Worm (Caenorhabditis elegans) whole organism, L4 larva: ENCODE data around the gene str-131.
A peak's percentile ranks its signal among the peaks of the same experiment; 100 is the strongest.

Experiments
- D1046.2 ChIP-seq: fragments of 200-800 bp; sonication (Bioruptor generic); IDR thresholded peaks from 2 replicates; pipeline ENCODE4 v1.3.6; 2022; ENCODE audit warnings: missing genetic modification characterization, missing compliant biosample characterization
- F44E2.7 ChIP-seq: fragments of 200-800 bp; sonication (Bioruptor generic); IDR thresholded peaks from 2 replicates; pipeline ENCODE4 v2.1.2; 2022; ENCODE audit warnings: missing genetic modification characterization, missing compliant biosample characterization
- R02D3.7 ChIP-seq: fragments of 150-350 bp; sonication (generic microtip); optimal IDR thresholded peaks from 3 replicates; lab custom pipeline; 2014; ENCODE audit warnings: missing biosample characterization, missing genetic modification characterization
- Y105C5A.15 ChIP-seq: fragments of 200-800 bp; sonication (Bioruptor generic); IDR thresholded peaks from 2 replicates; pipeline ENCODE4 v1.3.6; 2022; ENCODE audit warnings: missing genetic modification characterization, missing compliant biosample characterization
- aha-1 ChIP-seq: fragments of 150-350 bp; peaks from one replicate; lab custom pipeline; 2014; ENCODE audit warnings: missing biosample characterization, missing genetic modification characterization
- aly-2 ChIP-seq: sonication (generic microtip); optimal IDR thresholded peaks from 2 replicates; lab custom pipeline; 2018; ENCODE audit warnings: missing biosample characterization, missing genetic modification characterization
- ama-1 ChIP-seq: fragments of 150-350 bp; optimal IDR thresholded peaks from 2 replicates; lab custom pipeline; 2014; ENCODE audit warnings: inconsistent platforms, mixed read lengths
- ceh-20 ChIP-seq: fragments of 200-800 bp; sonication (Bioruptor generic); IDR thresholded peaks from 2 replicates; pipeline ENCODE4 v1.3.6; 2022; ENCODE audit warnings: missing genetic modification reagents, missing genetic modification characterization, missing compliant biosample characterization
- ceh-28 ChIP-seq: fragments of 150-350 bp; optimal IDR thresholded peaks from 2 replicates; lab custom pipeline; 2014; ENCODE audit warnings: missing biosample characterization, missing genetic modification reagents, missing genetic modification characterization
- ceh-44 ChIP-seq: fragments of 200-800 bp; sonication (Bioruptor generic); IDR thresholded peaks from 2 replicates; pipeline ENCODE4 v1.3.6; 2022; ENCODE audit warnings: missing genetic modification reagents, missing genetic modification characterization, missing compliant biosample characterization
- ces-1 ChIP-seq: fragments of 150-350 bp; sonication (generic microtip); optimal IDR thresholded peaks from 4 replicates; lab custom pipeline; 2014; ENCODE audit warnings: missing biosample characterization, missing genetic modification reagents, missing genetic modification characterization
- cey-2 ChIP-seq: sonication (generic microtip); optimal IDR thresholded peaks from 3 replicates; lab custom pipeline; 2017; ENCODE audit warnings: missing genetic modification characterization, mild to moderate bottlenecking, missing compliant biosample characterization, antibody characterized with exemption, borderline replicate concordance; ENCODE audit not compliant: insufficient read depth
- daf-19 ChIP-seq: fragments of 200-800 bp; sonication (Bioruptor generic); conservative IDR thresholded peaks from 2 replicates; pipeline ENCODE4 v1.3.6; 2022; ENCODE audit warnings: missing genetic modification characterization, missing compliant biosample characterization
- dmd-6 ChIP-seq: fragments of 200-800 bp; sonication (Bioruptor generic); IDR thresholded peaks from 2 replicates; pipeline ENCODE4 v1.3.6; 2022; ENCODE audit warnings: missing genetic modification reagents, missing genetic modification characterization, missing compliant biosample characterization
- dmd-8 ChIP-seq: fragments of 200-800 bp; sonication (Bioruptor generic); IDR thresholded peaks from 2 replicates; pipeline ENCODE4 v1.3.6; 2022; ENCODE audit warnings: missing genetic modification characterization, missing compliant biosample characterization
- dpl-1 ChIP-seq: fragments of 150-350 bp; optimal IDR thresholded peaks from 2 replicates; lab custom pipeline; 2014; ENCODE audit warnings: missing biosample characterization, missing genetic modification reagents, missing genetic modification characterization
- egl-43 ChIP-seq: fragments of 200-800 bp; sonication (Bioruptor generic); IDR thresholded peaks from 2 replicates; pipeline ENCODE4 v1.3.6; 2022; ENCODE audit warnings: missing genetic modification reagents, missing genetic modification characterization, missing compliant biosample characterization
- fos-1 ChIP-seq: fragments of 150-350 bp; optimal IDR thresholded peaks from 2 replicates; lab custom pipeline; 2014; ENCODE audit warnings: missing biosample characterization, missing genetic modification characterization
- hlh-30 ChIP-seq: sonication (generic microtip); optimal IDR thresholded peaks from 2 replicates; lab custom pipeline; 2017; ENCODE audit warnings: antibody characterized with exemption, mild to moderate bottlenecking, missing genetic modification characterization, missing compliant biosample characterization; ENCODE audit not compliant: insufficient read depth
- jun-1 ChIP-seq: fragments of 150-350 bp; optimal IDR thresholded peaks from 2 replicates; lab custom pipeline; 2014; ENCODE audit warnings: missing biosample characterization, missing genetic modification reagents, missing genetic modification characterization
- lin-1 ChIP-seq: fragments of 200-800 bp; sonication (Bioruptor generic); IDR thresholded peaks from 2 replicates; pipeline ENCODE4 v1.3.6; 2022; ENCODE audit warnings: missing genetic modification reagents, missing genetic modification characterization, missing compliant biosample characterization
- lin-13 ChIP-seq: fragments of 150-350 bp; optimal IDR thresholded peaks from 2 replicates; lab custom pipeline; 2014; ENCODE audit warnings: missing biosample characterization, missing genetic modification reagents, missing genetic modification characterization
- lin-15B ChIP-seq: fragments of 150-350 bp; sonication (generic microtip); optimal IDR thresholded peaks from 3 replicates; lab custom pipeline; 2014; ENCODE audit warnings: missing biosample characterization, missing genetic modification characterization
- lin-39 ChIP-seq: fragments of 150-350 bp; optimal IDR thresholded peaks from 2 replicates; lab custom pipeline; 2014; ENCODE audit warnings: missing biosample characterization, missing genetic modification reagents, missing genetic modification characterization
- lir-3 ChIP-seq: sonication (generic microtip); optimal IDR thresholded peaks from 2 replicates; lab custom pipeline; 2016; ENCODE audit warnings: mild to moderate bottlenecking, missing genetic modification characterization, missing compliant biosample characterization
- mep-1 ChIP-seq: fragments of 150-350 bp; sonication (generic microtip); optimal IDR thresholded peaks from 3 replicates; lab custom pipeline; 2014; ENCODE audit warnings: missing biosample characterization, missing genetic modification characterization
- mes-2 ChIP-seq: sonication (generic microtip); optimal IDR thresholded peaks from 2 replicates; lab custom pipeline; 2016; ENCODE audit warnings: missing genotype, mild to moderate bottlenecking, missing genetic modification characterization, missing compliant biosample characterization; ENCODE audit not compliant: poor library complexity, severe bottlenecking
- mxl-2 ChIP-seq: fragments of 200-800 bp; sonication (Bioruptor generic); conservative IDR thresholded peaks from 2 replicates; pipeline ENCODE4 v1.3.6; 2022; ENCODE audit warnings: missing genetic modification reagents, missing genetic modification characterization, missing compliant biosample characterization
- mxl-3 ChIP-seq: fragments of 200-800 bp; sonication (Bioruptor generic); optimal IDR thresholded peaks from 2 replicates; lab custom pipeline; 2018; ENCODE audit warnings: mild to moderate bottlenecking, missing genetic modification characterization, missing compliant biosample characterization
- nhr-11 ChIP-seq: fragments of 150-350 bp; optimal IDR thresholded peaks from 2 replicates; lab custom pipeline; 2014; ENCODE audit warnings: missing biosample characterization, missing genetic modification characterization
- nhr-237 ChIP-seq: sonication (generic microtip); optimal IDR thresholded peaks from 2 replicates; lab custom pipeline; 2017; ENCODE audit warnings: missing biosample characterization, missing genetic modification characterization
- nhr-41 ChIP-seq: fragments of 200-800 bp; sonication (Bioruptor generic); IDR thresholded peaks from 2 replicates; pipeline ENCODE4 v1.3.6; 2022; ENCODE audit warnings: missing genetic modification reagents, missing genetic modification characterization, missing compliant biosample characterization
- nhr-42 ChIP-seq: fragments of 200-800 bp; sonication (Bioruptor generic); IDR thresholded peaks from 2 replicates; pipeline ENCODE4 v1.3.6; 2022; ENCODE audit warnings: missing genetic modification characterization, missing compliant biosample characterization
- nhr-48 ChIP-seq: sonication (generic microtip); optimal IDR thresholded peaks from 2 replicates; lab custom pipeline; 2016; ENCODE audit warnings: mild to moderate bottlenecking, missing genetic modification characterization, missing compliant biosample characterization
- pha-4 ChIP-seq, 2 experiments: fragments of 150-350 bp in 1 of 2; fragments of 200-800 bp in 1 of 2; sonication (Bioruptor generic) in 1 of 2; IDR thresholded peaks in 1 of 2; optimal IDR thresholded peaks in 1 of 2; 2 replicates each; pipeline versions ENCODE4 v1.3.6 to Lab custom; 2014 to 2022; ENCODE audit warnings: missing genetic modification characterization in 2 of 2, missing genetic modification reagents in 2 of 2, missing biosample characterization in 1 of 2, missing compliant biosample characterization in 1 of 2
- set-16 ChIP-seq: fragments of 200-800 bp; sonication (Bioruptor generic); IDR thresholded peaks from 2 replicates; pipeline ENCODE4 v1.3.6; 2022; ENCODE audit warnings: missing genetic modification reagents, missing genetic modification characterization, missing compliant biosample characterization
- snpc-1.2 ChIP-seq: fragments of 200-800 bp; sonication (Bioruptor generic); IDR thresholded peaks from 2 replicates; pipeline ENCODE4 v1.3.6; 2022; ENCODE audit warnings: missing genetic modification reagents, missing genetic modification characterization, missing compliant biosample characterization
- unc-62 ChIP-seq, 3 experiments: fragments of 150-350 bp in 1 of 3; sonication (generic microtip); optimal IDR thresholded peaks in 2 of 3; peaks in 1 of 3; 1 replicate in 1 of 3; 2 replicates in 2 of 3; lab custom pipeline; 2014 to 2017; ENCODE audit warnings: missing biosample characterization in 3 of 3, missing genetic modification characterization in 3 of 3, missing genetic modification reagents in 3 of 3, missing genotype in 1 of 3
- zfp-3 ChIP-seq: fragments of 200-800 bp; sonication (Bioruptor generic); conservative IDR thresholded peaks from 2 replicates; pipeline ENCODE4 v1.3.6; 2022; ENCODE audit warnings: missing genetic modification reagents, missing genetic modification characterization, missing compliant biosample characterization
- ztf-11 ChIP-seq: fragments of 150-350 bp; optimal IDR thresholded peaks from 2 replicates; lab custom pipeline; 2014; ENCODE audit warnings: missing biosample characterization, missing genetic modification characterization

str-131 gene

DNA sequence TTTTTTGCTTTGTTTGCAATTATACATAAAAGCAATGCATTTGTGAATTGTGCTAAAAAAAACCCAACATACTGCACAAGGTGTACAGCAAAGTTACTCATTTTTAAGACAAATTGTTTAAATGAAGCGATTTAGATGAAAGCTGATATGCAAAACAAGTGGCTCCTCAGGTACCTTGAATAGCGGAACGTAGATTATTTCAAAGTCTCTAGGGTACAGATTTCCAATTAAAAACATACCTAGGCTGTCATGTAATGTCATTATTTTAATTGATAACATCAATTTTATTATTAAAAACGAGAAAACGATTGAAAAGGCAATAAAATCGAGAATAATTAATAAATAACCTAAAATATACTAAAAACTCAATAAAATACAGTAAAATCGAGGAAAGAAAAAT is 19.4 kb downstream of the str-131 start, which contains the start of gene str-139:
Gene str-139 (minus strand): TSS at position 101 of the 400 bp plus-strand sequence.
- no peak for TF ChIP-seq dpl-1
- no peak for TF ChIP-seq lin-39 (tag; lab: Kevin White, UChicago)
- no peak for TF ChIP-seq egl-43 (GFP tag; lab: Robert Waterston, UW)
- TF ChIP-seq mep-1 (tag; lab: Kevin White, UChicago), result no peak
- no peak for TF ChIP-seq nhr-237 (tag; lab: Kevin White, UChicago)
- TF ChIP-seq nhr-42 (GFP tag; lab: Robert Waterston, UW), result no peak
- TF ChIP-seq zfp-3 (GFP tag; lab: Robert Waterston, UW), result no peak
- TF ChIP-seq ceh-20, result no peak
- TF ChIP-seq nhr-11, result no peak

DNA sequence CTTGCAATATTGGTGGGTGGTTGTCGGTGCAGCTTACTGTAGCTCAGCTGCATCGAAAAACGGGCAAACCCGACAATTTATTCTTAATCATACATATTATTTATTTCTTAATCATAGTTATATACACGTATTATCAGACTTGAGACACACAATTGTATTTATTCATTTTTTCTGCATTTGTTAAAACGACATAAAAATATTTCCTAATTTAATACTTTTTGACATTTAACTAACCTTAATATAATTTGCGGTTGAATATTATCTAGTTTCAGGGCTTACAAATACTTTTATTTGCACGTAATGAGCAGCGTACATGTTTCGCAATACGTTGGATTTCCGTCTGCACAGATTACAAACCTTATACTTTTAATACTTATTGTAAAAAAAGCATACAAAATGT is 23.1 kb downstream of the str-131 start, which contains the start of gene str-138:
Gene str-138 (plus strand): TSS at position 301 of the 400 bp plus-strand sequence.
- TF ChIP-seq mxl-2 (GFP tag; lab: Robert Waterston, UW) (no peak), nhr-11 (no peak), zfp-3 (GFP tag; lab: Robert Waterston, UW) (no peak), daf-19 (GFP tag; lab: Robert Waterston, UW) (no peak), R02D3.7 (no peak), nhr-41 (GFP tag; lab: Robert Waterston, UW) (no peak), lir-3 (tag; lab: Kevin White, UChicago) (no peak), lin-39 (tag; lab: Kevin White, UChicago) (no peak), pha-4 (GFP tag; IDR thresholded peaks at IDR 0.05; lab: Robert Waterston, UW) (no peak), pha-4 (tag; optimal IDR thresholded peaks at IDR 0.05; lab: Kevin White, UChicago) (no peak), lin-15B (tag; lab: Kevin White, UChicago) (no peak), Y105C5A.15 (GFP tag; lab: Robert Waterston, UW) (no peak), hlh-30 (no peak), set-16 (GFP tag; lab: Robert Waterston, UW) (no peak), dmd-6 (no peak)

DNA sequence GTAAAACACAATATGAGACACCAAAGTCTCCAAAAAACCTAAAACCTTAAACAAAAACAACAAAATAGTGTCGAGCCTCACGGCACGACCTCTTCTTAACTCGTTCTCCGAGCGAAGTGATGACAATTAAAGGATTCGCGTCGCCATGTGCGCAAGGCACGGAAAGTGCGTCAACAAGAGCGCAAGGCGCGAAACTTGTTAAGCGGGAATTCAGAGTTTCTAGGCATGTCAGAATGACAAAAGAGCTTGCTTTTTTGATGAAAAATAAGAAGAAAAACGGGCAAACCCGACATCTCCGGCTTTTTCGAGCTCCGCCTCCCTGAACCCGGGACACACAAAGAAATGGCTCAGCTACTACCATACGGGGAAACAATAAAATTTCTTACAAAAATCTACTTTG is 23.7 kb downstream of the str-131 start:
- TF ChIP-seq snpc-1.2 (GFP tag; lab: Robert Waterston, UW), result 0 out of 2 replicates have a peak, but pooled peaks have one; percentile 24

DNA sequence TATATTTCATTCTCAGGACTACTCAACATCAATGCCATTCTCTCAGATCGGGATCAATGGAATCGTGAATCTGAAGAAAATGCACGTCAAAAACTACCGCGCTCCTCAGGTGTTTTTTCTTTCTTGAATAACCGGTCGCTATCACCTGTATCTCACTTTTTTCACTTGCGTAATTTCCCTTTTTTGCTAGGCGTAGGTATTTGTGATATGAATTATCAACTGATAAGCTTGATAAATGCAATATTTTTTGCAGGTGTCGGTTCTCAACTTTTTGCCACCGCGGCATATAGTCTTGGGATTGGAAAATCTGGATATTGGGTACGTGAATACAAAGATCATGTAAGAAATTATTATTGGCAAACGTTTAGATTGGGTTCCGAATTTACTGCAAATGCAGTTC is 26.3 kb downstream of the str-131 start:
- TF ChIP-seq aha-1 (tag; lab: Kevin White, UChicago) (peak; percentile 31), D1046.2 (GFP tag; lab: Robert Waterston, UW) (no peak), cey-2 (tag; lab: Kevin White, UChicago) (no peak), set-16 (GFP tag; lab: Robert Waterston, UW) (no peak), nhr-48 (tag; lab: Kevin White, UChicago) (peak; percentile 23), mxl-3 (no peak), nhr-41 (GFP tag; lab: Robert Waterston, UW) (no peak), unc-62 (GFP tag; optimal IDR thresholded peaks at IDR 0.05 in 1 of 2; lab: Kevin White, UChicago) (peak in 1 of 2 experiments; percentile 70), unc-62 (tag; optimal IDR thresholded peaks at IDR 0.05; lab: Kevin White, UChicago) (no peak), F44E2.7 (GFP tag; lab: Robert Waterston, UW) (no peak), ztf-11 (tag; lab: Kevin White, UChicago) (no peak), lin-39 (tag; lab: Kevin White, UChicago) (no peak), nhr-237 (tag; lab: Kevin White, UChicago) (no peak), ceh-44 (GFP tag; lab: Robert Waterston, UW) (no peak)

DNA sequence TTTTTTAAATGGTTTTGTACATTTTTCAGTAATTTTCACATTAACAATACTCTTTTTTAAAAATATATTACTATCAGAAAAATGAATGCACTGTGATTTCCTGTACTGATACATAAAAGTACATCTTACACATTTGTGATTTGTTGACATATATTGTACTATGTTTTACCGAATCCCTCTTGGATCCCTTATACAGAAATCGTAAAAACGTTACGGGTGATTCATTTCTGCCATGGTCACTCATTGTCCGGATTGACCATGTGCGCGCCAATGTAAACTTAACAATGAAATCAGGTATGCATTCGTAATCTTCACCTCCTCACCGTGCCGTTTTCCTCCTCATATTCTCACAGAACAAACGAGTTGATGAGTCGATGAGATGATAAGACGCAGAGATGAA is 27.3 kb downstream of the str-131 start, which contains the start of gene ZC513.2:
Gene ZC513.2 (plus strand): TSS at position 301 of the 400 bp plus-strand sequence.
- TF ChIP-seq mes-2 (tag; lab: Kevin White, UChicago) (no peak), lin-1 (GFP tag; lab: Robert Waterston, UW) (no peak), dmd-8 (GFP tag; lab: Robert Waterston, UW) (no peak), ceh-28 (tag; lab: Kevin White, UChicago) (no peak), aly-2 (no peak), nhr-42 (GFP tag; lab: Robert Waterston, UW) (no peak), jun-1 (tag; lab: Kevin White, UChicago) (peak; percentile 11), ama-1 (lab: Kevin White, UChicago) (no peak), lin-13 (GFP tag; lab: Kevin White, UChicago) (no peak), aha-1 (tag; lab: Kevin White, UChicago) (peak; percentile 28), ces-1 (GFP tag; lab: Kevin White, UChicago) (no peak), fos-1 (tag; lab: Kevin White, UChicago) (no peak), pha-4 (GFP tag; IDR thresholded peaks at IDR 0.05; lab: Robert Waterston, UW) (no peak), pha-4 (tag; optimal IDR thresholded peaks at IDR 0.05; lab: Kevin White, UChicago) (no peak)
